Fruit fly (Drosophila melanogaster) whole organism: Measurements from ENCODE around the gene Slip1.

Source experiments
- CG8478 ChIP-seq: fragments of >200 bp; optimal IDR thresholded peaks from 2 replicates; lab custom pipeline; 2018; ENCODE audit warnings: inconsistent platforms
- pan ChIP-seq: fragments of >200 bp; optimal IDR thresholded peaks from 2 replicates; lab custom pipeline; 2017
- psq ChIP-seq: fragments of >200 bp; optimal IDR thresholded peaks from 2 replicates; lab custom pipeline; 2017

- no peak for TF ChIP-seq pan
- no peak for TF ChIP-seq CG8478 (lab: Kevin White, UChicago)
- TF ChIP-seq psq, result no peak
Measured at dm6 chr4:659884-660846, 3.3 kb upstream of the Slip1 start, which contains the start of gene gw.
